Fruit fly (Drosophila melanogaster) whole organism, embryonic: Measurements from ENCODE around the gene eEF1alpha2.

Experiments
- Asciz ChIP-seq: fragments of 200-800 bp; sonication (Bioruptor generic); optimal IDR thresholded peaks from 2 replicates; lab custom pipeline; 2017; ENCODE audit warnings: missing biosample characterization, mild to moderate bottlenecking, missing genetic modification characterization, missing genetic modification reagents
- BtbVII ChIP-seq: fragments of 200-800 bp; sonication (Bioruptor generic); optimal IDR thresholded peaks from 3 replicates; lab custom pipeline; 2017; ENCODE audit warnings: missing biosample characterization, mild to moderate bottlenecking, missing genetic modification characterization
- CG10979 ChIP-seq: fragments of 200-800 bp; sonication (Bioruptor generic); optimal IDR thresholded peaks from 2 replicates; lab custom pipeline; 2018; ENCODE audit warnings: missing biosample characterization, mild to moderate bottlenecking, missing genetic modification characterization, moderate library complexity
- CG11085 ChIP-seq: fragments of 200-800 bp; sonication (Bioruptor generic); IDR thresholded peaks from 2 replicates; pipeline ENCODE4 v1.3.6; 2022; ENCODE audit warnings: missing biosample characterization, missing genetic modification characterization
- CG11093 ChIP-seq: fragments of 200-800 bp; sonication (Bioruptor generic); IDR thresholded peaks from 3 replicates; pipeline ENCODE4 v1.3.6; 2022; ENCODE audit warnings: missing biosample characterization, missing genetic modification characterization
- CG11247 ChIP-seq: fragments of 200-800 bp; sonication (Bioruptor generic); IDR thresholded peaks from 2 replicates; pipeline ENCODE4 v1.3.6; 2022; ENCODE audit warnings: missing biosample characterization, missing genetic modification characterization
- CG12071 ChIP-seq: fragments of 200-800 bp; sonication (Bioruptor generic); optimal IDR thresholded peaks from 3 replicates; lab custom pipeline; 2018; ENCODE audit warnings: missing biosample characterization, mild to moderate bottlenecking, missing genetic modification characterization
- CG12104 ChIP-seq: fragments of 200-800 bp; sonication (Bioruptor generic); optimal IDR thresholded peaks from 3 replicates; lab custom pipeline; 2016; ENCODE audit warnings: missing biosample characterization, missing genetic modification characterization
- CG13424 ChIP-seq: fragments of 200-800 bp; sonication (Bioruptor generic); optimal IDR thresholded peaks from 2 replicates; lab custom pipeline; 2019; ENCODE audit warnings: missing biosample characterization, mild to moderate bottlenecking, missing genetic modification characterization, moderate library complexity
- CG14441 ChIP-seq: fragments of 200-800 bp; sonication (Bioruptor generic); IDR thresholded peaks from 2 replicates; pipeline ENCODE4 v1.3.6; 2022; ENCODE audit warnings: missing biosample characterization, missing genetic modification characterization
- CG1603 ChIP-seq: fragments of 200-800 bp; sonication (Bioruptor generic); optimal IDR thresholded peaks from 2 replicates; lab custom pipeline; 2019; ENCODE audit warnings: missing biosample characterization, mild to moderate bottlenecking, missing genetic modification characterization, moderate library complexity
- CG2129 ChIP-seq: fragments of 200-800 bp; sonication (Bioruptor generic); IDR thresholded peaks from 2 replicates; pipeline ENCODE4 v1.3.6; 2022; ENCODE audit warnings: missing biosample characterization, missing genetic modification characterization; ENCODE audit not compliant: partially characterized antibody
- CG3407 ChIP-seq: fragments of 200-800 bp; sonication (Bioruptor generic); optimal IDR thresholded peaks from 2 replicates; lab custom pipeline; 2018; ENCODE audit warnings: missing biosample characterization, mild to moderate bottlenecking, missing genetic modification characterization
- CG34422 ChIP-seq: fragments of 200-800 bp; sonication (Bioruptor generic); IDR thresholded peaks from 3 replicates; pipeline ENCODE4 v1.3.6; 2022; ENCODE audit warnings: missing biosample characterization, missing genetic modification characterization
- CG4282 ChIP-seq: fragments of 200-800 bp; sonication (Bioruptor generic); optimal IDR thresholded peaks from 2 replicates; lab custom pipeline; 2016; ENCODE audit warnings: missing biosample characterization, missing genetic modification characterization
- CG4707 ChIP-seq: fragments of 200-800 bp; sonication (Bioruptor generic); optimal IDR thresholded peaks from 2 replicates; lab custom pipeline; 2018; ENCODE audit warnings: missing biosample characterization, mild to moderate bottlenecking, missing genetic modification characterization, moderate library complexity
- CG6765 ChIP-seq: fragments of 200-800 bp; sonication (Bioruptor generic); optimal IDR thresholded peaks from 3 replicates; lab custom pipeline; 2017; ENCODE audit warnings: missing biosample characterization, mild to moderate bottlenecking, missing genetic modification characterization
- CG6813 ChIP-seq: fragments of 200-800 bp; sonication (Bioruptor generic); optimal IDR thresholded peaks from 2 replicates; lab custom pipeline; 2017; ENCODE audit warnings: missing biosample characterization, missing genetic modification characterization, mild to moderate bottlenecking, moderate library complexity, missing genetic modification reagents
- CG7987 ChIP-seq: fragments of 200-800 bp; sonication (Bioruptor generic); optimal IDR thresholded peaks from 2 replicates; lab custom pipeline; 2018; ENCODE audit warnings: missing biosample characterization, mild to moderate bottlenecking, missing genetic modification characterization, moderate library complexity
- CG9817 ChIP-seq: fragments of 200-800 bp; sonication (Bioruptor generic); optimal IDR thresholded peaks from 2 replicates; lab custom pipeline; 2018; ENCODE audit warnings: missing biosample characterization, mild to moderate bottlenecking, missing genetic modification characterization, moderate library complexity
- CHES-1-like ChIP-seq: fragments of 200-800 bp; sonication (Bioruptor generic); optimal IDR thresholded peaks from 2 replicates; lab custom pipeline; 2016; ENCODE audit warnings: missing biosample characterization, missing genetic modification characterization
- Dip2 ChIP-seq: fragments of 200-800 bp; sonication (Bioruptor generic); IDR thresholded peaks from 2 replicates; pipeline ENCODE4 v1.3.6; 2022; ENCODE audit warnings: missing biosample characterization, missing genetic modification characterization
- Ets65A ChIP-seq: fragments of 200-800 bp; sonication (Bioruptor generic); peaks from one replicate; lab custom pipeline; 2016; ENCODE audit warnings: missing biosample characterization, missing genetic modification characterization
- Fer1 ChIP-seq: fragments of 200-800 bp; sonication (Bioruptor generic); optimal IDR thresholded peaks from 2 replicates; lab custom pipeline; 2017; ENCODE audit warnings: missing biosample characterization, mild to moderate bottlenecking, missing genetic modification characterization
- Fer3 ChIP-seq: fragments of 200-800 bp; sonication (Bioruptor generic); optimal IDR thresholded peaks from 2 replicates; lab custom pipeline; 2018; ENCODE audit warnings: missing biosample characterization, mild to moderate bottlenecking, missing genetic modification characterization, moderate library complexity
- HHEX ChIP-seq: fragments of 200-800 bp; sonication (Bioruptor generic); optimal IDR thresholded peaks from 3 replicates; lab custom pipeline; 2017; ENCODE audit warnings: missing biosample characterization, mild to moderate bottlenecking, missing genetic modification characterization, missing genetic modification reagents
- HLH3B ChIP-seq: fragments of 200-800 bp; sonication (Bioruptor generic); IDR thresholded peaks from 2 replicates; pipeline ENCODE4 v1.3.6; 2022; ENCODE audit warnings: missing biosample characterization, missing genetic modification characterization
- HmgZ ChIP-seq: fragments of 200-800 bp; sonication (Bioruptor generic); optimal IDR thresholded peaks from 2 replicates; lab custom pipeline; 2018; ENCODE audit warnings: missing biosample characterization, mild to moderate bottlenecking, missing genetic modification characterization
- Hr78 ChIP-seq, 2 experiments: fragments of 200-800 bp in 1 of 2; fragments of >200 bp in 1 of 2; sonication (Bioruptor generic) in 1 of 2; optimal IDR thresholded peaks; 2 replicates each; lab custom pipeline; 2017 to 2019; ENCODE audit warnings: missing biosample characterization in 2 of 2, missing genetic modification characterization in 2 of 2, mild to moderate bottlenecking in 1 of 2, moderate library complexity in 1 of 2
- Max ChIP-seq: fragments of 200-800 bp; sonication (Bioruptor generic); optimal IDR thresholded peaks from 2 replicates; lab custom pipeline; 2016; ENCODE audit warnings: missing biosample characterization, mild to moderate bottlenecking, missing genetic modification characterization
- Med ChIP-seq: fragments of 200-800 bp; sonication (Bioruptor generic); peaks from one replicate; lab custom pipeline; 2016; ENCODE audit warnings: missing biosample characterization, missing genetic modification characterization, mild to moderate bottlenecking, inconsistent platforms, moderate library complexity
- Sin3A ChIP-seq: fragments of >200 bp; optimal IDR thresholded peaks from 2 replicates; lab custom pipeline; 2018
- Xrp1 ChIP-seq: fragments of 200-800 bp; sonication (Bioruptor generic); IDR thresholded peaks from 2 replicates; pipeline ENCODE4 v1.3.6; 2022; ENCODE audit warnings: missing biosample characterization, missing genetic modification characterization
- cad ChIP-seq: fragments of >200 bp; optimal IDR thresholded peaks from 2 replicates; lab custom pipeline; 2017; ENCODE audit warnings: missing biosample characterization, missing genetic modification characterization
- ci ChIP-seq: fragments of 200-800 bp; sonication (Bioruptor generic); IDR thresholded peaks from 3 replicates; pipeline ENCODE4 v1.3.6; 2022; ENCODE audit warnings: missing biosample characterization, missing genetic modification characterization
- corto ChIP-seq: fragments of 200-800 bp; sonication (Bioruptor generic); optimal IDR thresholded peaks from 2 replicates; lab custom pipeline; 2016; ENCODE audit warnings: missing biosample characterization, mild to moderate bottlenecking, missing genetic modification characterization, moderate library complexity
- cwo ChIP-seq: fragments of 200-800 bp; sonication (Bioruptor generic); optimal IDR thresholded peaks from 3 replicates; lab custom pipeline; 2017; ENCODE audit warnings: missing biosample characterization, missing genetic modification characterization, mild to moderate bottlenecking, moderate library complexity, missing genetic modification reagents
- dan ChIP-seq: fragments of 200-800 bp; sonication (Bioruptor generic); IDR thresholded peaks from 2 replicates; pipeline ENCODE4 v1.3.6; 2022; ENCODE audit warnings: missing biosample characterization, missing genetic modification characterization
- fd64A ChIP-seq: fragments of 200-800 bp; sonication (Bioruptor generic); optimal IDR thresholded peaks from 3 replicates; lab custom pipeline; 2018; ENCODE audit warnings: missing biosample characterization, mild to moderate bottlenecking, missing genetic modification characterization
- hkb ChIP-seq, 2 experiments: fragments of 200-800 bp in 1 of 2; fragments of >200 bp in 1 of 2; sonication (Bioruptor generic) in 1 of 2; IDR thresholded peaks in 1 of 2; optimal IDR thresholded peaks in 1 of 2; 2 replicates each; pipeline versions ENCODE4 v1.3.6 to Lab custom; 2017 to 2022; ENCODE audit warnings: missing biosample characterization in 1 of 2, missing genetic modification characterization in 1 of 2
- lab ChIP-seq: fragments of 200-800 bp; sonication (Bioruptor generic); optimal IDR thresholded peaks from 3 replicates; lab custom pipeline; 2017; ENCODE audit warnings: missing biosample characterization, missing genetic modification characterization, mild to moderate bottlenecking, moderate library complexity, missing genetic modification reagents
- odd ChIP-seq: fragments of 200-800 bp; sonication (Bioruptor generic); optimal IDR thresholded peaks from 2 replicates; lab custom pipeline; 2017; ENCODE audit warnings: missing biosample characterization, mild to moderate bottlenecking, missing genetic modification characterization
- onecut ChIP-seq: fragments of 200-800 bp; sonication (Bioruptor generic); IDR thresholded peaks from 2 replicates; pipeline ENCODE4 v1.3.6; 2022; ENCODE audit warnings: missing biosample characterization, missing genetic modification characterization
- schlank ChIP-seq: fragments of 200-800 bp; sonication (Bioruptor generic); optimal IDR thresholded peaks from 2 replicates; lab custom pipeline; 2018; ENCODE audit warnings: missing biosample characterization, mild to moderate bottlenecking, missing genetic modification characterization
- sens ChIP-seq: fragments of 200-800 bp; sonication (Bioruptor generic); peaks from one replicate; lab custom pipeline; 2016; ENCODE audit warnings: missing biosample characterization, missing genetic modification characterization
- so ChIP-seq: fragments of 200-800 bp; sonication (Bioruptor generic); IDR thresholded peaks from 3 replicates; pipeline ENCODE4 v1.3.6; 2022; ENCODE audit warnings: missing biosample characterization, missing genetic modification characterization
- stc ChIP-seq: fragments of 200-800 bp; sonication (Bioruptor generic); IDR thresholded peaks from 2 replicates; pipeline ENCODE4 v1.3.6; 2022; ENCODE audit warnings: missing biosample characterization, missing genetic modification characterization
- unpg ChIP-seq: fragments of 200-800 bp; sonication (Bioruptor generic); optimal IDR thresholded peaks from 3 replicates; lab custom pipeline; 2018; ENCODE audit warnings: missing biosample characterization, mild to moderate bottlenecking, missing genetic modification characterization, moderate library complexity
- wor ChIP-seq: fragments of 200-800 bp; sonication (Bioruptor generic); IDR thresholded peaks from 2 replicates; pipeline ENCODE4 v1.3.6; 2022; ENCODE audit warnings: missing biosample characterization, missing genetic modification characterization
- zfh2 ChIP-seq: fragments of 200-800 bp; sonication (Bioruptor generic); optimal IDR thresholded peaks from 2 replicates; lab custom pipeline; 2016; ENCODE audit warnings: missing biosample characterization, missing genetic modification characterization

The eEF1alpha2 gene

dm6 chr3R:31758587-31759167 lies 20.4 kb downstream of the eEF1alpha2 start, which contains the start of gene CG2187 (continued):
- TF ChIP-seq CG11247 (GFP tag; lab: Robert Waterston, UW) (no peak), CHES-1-like (GFP tag; lab: Kevin White, UChicago) (no peak), Dip2 (GFP tag; lab: Robert Waterston, UW) (no peak), CG12071 (GFP tag; lab: Kevin White, UChicago) (peak; percentile 42), CG2129 (no peak), CG11093 (no peak), Xrp1 (GFP tag; lab: Robert Waterston, UW) (0 out of 2 replicates have a peak, but pooled peaks have one; percentile 30), sens (peak; percentile 36), CG1603 (peak; percentile 18), odd (GFP tag; lab: Kevin White, UChicago) (peak; percentile 14), CG10979 (no peak), wor (GFP tag; lab: Robert Waterston, UW) (no peak), CG6813 (GFP tag; lab: Kevin White, UChicago) (peak; percentile 39), CG13424 (tag; lab: Kevin White, UChicago) (peak; percentile 25), lab (GFP tag; lab: Kevin White, UChicago) (peak; percentile 60), schlank (tag; lab: Kevin White, UChicago) (peak; percentile 37), ci (GFP tag; lab: Robert Waterston, UW) (peak; percentile 60), corto (GFP tag; lab: Kevin White, UChicago) (no peak), CG6765 (GFP tag; lab: Kevin White, UChicago) (peak; percentile 22), CG4707 (GFP tag; lab: Kevin White, UChicago) (peak; percentile 3), HmgZ (tag; lab: Kevin White, UChicago) (no peak), zfh2 (GFP tag; lab: Kevin White, UChicago) (no peak), so (GFP tag; lab: Robert Waterston, UW) (0 out of 3 replicates have a peak, but pooled peaks have one; percentile 15), HLH3B (GFP tag; lab: Robert Waterston, UW) (peak; percentile 22; the same call in 1 of the 2 replicates), CG4282 (GFP tag; lab: Kevin White, UChicago) (no peak), CG14441 (GFP tag; lab: Robert Waterston, UW) (no peak), CG7987 (GFP tag; lab: Kevin White, UChicago) (peak; percentile 18), Max (GFP tag; lab: Kevin White, UChicago) (no peak), hkb (optimal IDR thresholded peaks at IDR 0.05; lab: Kevin White, UChicago) (no peak), hkb (GFP tag; IDR thresholded peaks at IDR 0.05; lab: Robert Waterston, UW) (peak; percentile 13; the same call in 1 of the 2 replicates), HHEX (GFP tag; lab: Kevin White, UChicago) (peak; percentile 11), CG9817 (tag; lab: Kevin White, UChicago) (no peak), Ets65A (GFP tag; lab: Kevin White, UChicago) (no peak), CG12104 (GFP tag; lab: Kevin White, UChicago) (peak; percentile 12), Asciz (GFP tag; lab: Kevin White, UChicago) (peak; percentile 21), stc (GFP tag; lab: Robert Waterston, UW) (0 out of 2 replicates have a peak, but pooled peaks have one; percentile 17), unpg (GFP tag; lab: Kevin White, UChicago) (peak; percentile 16), Fer3 (tag; lab: Kevin White, UChicago) (peak; percentile 17), BtbVII (GFP tag; lab: Kevin White, UChicago) (peak; percentile 32), CG11085 (GFP tag; lab: Robert Waterston, UW) (no peak), Med (GFP tag; lab: Kevin White, UChicago) (peak; percentile 75), onecut (GFP tag; lab: Robert Waterston, UW) (peak; percentile 20; the same call in 1 of the 2 replicates), Hr78 (GFP tag; optimal IDR thresholded peaks at IDR 0.05; lab: Kevin White, UChicago) (peak in 1 of 2 experiments; percentile 9), CG34422 (GFP tag; lab: Robert Waterston, UW) (no peak), Fer1 (GFP tag; lab: Kevin White, UChicago) (no peak), Sin3A (no peak), CG3407 (GFP tag; lab: Kevin White, UChicago) (peak; percentile 0), fd64A (GFP tag; lab: Kevin White, UChicago) (peak; percentile 46), cwo (GFP tag; lab: Kevin White, UChicago) (no peak), dan (GFP tag; lab: Robert Waterston, UW) (no peak), cad (GFP tag; lab: Kevin White, UChicago) (no peak)
